Fruit fly (Drosophila melanogaster) whole organism, embryonic: ENCODE measurements around the gene brat.

Experiments
- Abd-B ChIP-seq: fragments of 200-800 bp; sonication (Bioruptor generic); optimal IDR thresholded peaks from 2 replicates; lab custom pipeline; 2018; ENCODE audit warnings: missing biosample characterization, mild to moderate bottlenecking, missing genetic modification characterization, moderate library complexity
- Aef1 ChIP-seq: fragments of 200-800 bp; sonication (Bioruptor generic); IDR thresholded peaks from 3 replicates; pipeline ENCODE4 v1.3.6; 2022; ENCODE audit warnings: missing biosample characterization, missing genetic modification characterization
- Bgb ChIP-seq: fragments of 200-800 bp; sonication (Bioruptor generic); IDR thresholded peaks from 2 replicates; pipeline ENCODE4 v1.3.6; 2022; ENCODE audit warnings: missing biosample characterization, missing genetic modification characterization; ENCODE audit not compliant: partially characterized antibody
- CG11398 ChIP-seq: fragments of 200-800 bp; sonication (Bioruptor generic); optimal IDR thresholded peaks from 2 replicates; lab custom pipeline; 2016; ENCODE audit warnings: missing biosample characterization, missing genetic modification characterization
- CG12744 ChIP-seq: fragments of 200-800 bp; sonication (Bioruptor generic); optimal IDR thresholded peaks from 2 replicates; lab custom pipeline; 2016; ENCODE audit warnings: missing biosample characterization, missing genetic modification characterization
- CG13424 ChIP-seq: fragments of 200-800 bp; sonication (Bioruptor generic); optimal IDR thresholded peaks from 2 replicates; lab custom pipeline; 2019; ENCODE audit warnings: missing biosample characterization, mild to moderate bottlenecking, missing genetic modification characterization, moderate library complexity
- CG13624 ChIP-seq: fragments of 200-800 bp; sonication (Bioruptor generic); optimal IDR thresholded peaks from 2 replicates; lab custom pipeline; 2016; ENCODE audit warnings: missing biosample characterization, missing genetic modification characterization
- CG13894 ChIP-seq: fragments of 200-800 bp; sonication (Bioruptor generic); optimal IDR thresholded peaks from 3 replicates; lab custom pipeline; 2018; ENCODE audit warnings: missing biosample characterization, mild to moderate bottlenecking, missing genetic modification characterization, moderate library complexity
- CG15073 ChIP-seq: fragments of 200-800 bp; sonication (Bioruptor generic); optimal IDR thresholded peaks from 2 replicates; lab custom pipeline; 2016; ENCODE audit warnings: missing biosample characterization, missing genetic modification characterization
- CG15601 ChIP-seq: fragments of 200-800 bp; sonication (Bioruptor generic); optimal IDR thresholded peaks from 3 replicates; lab custom pipeline; 2019; ENCODE audit warnings: missing biosample characterization, mild to moderate bottlenecking, missing genetic modification characterization, moderate library complexity
- CG1603 ChIP-seq: fragments of 200-800 bp; sonication (Bioruptor generic); optimal IDR thresholded peaks from 2 replicates; lab custom pipeline; 2019; ENCODE audit warnings: missing biosample characterization, mild to moderate bottlenecking, missing genetic modification characterization, moderate library complexity
- CG1647 ChIP-seq: fragments of 200-800 bp; sonication (Bioruptor generic); optimal IDR thresholded peaks from 3 replicates; lab custom pipeline; 2016; ENCODE audit warnings: missing biosample characterization, missing genetic modification characterization
- CG16815 ChIP-seq: fragments of 200-800 bp; sonication (Bioruptor generic); optimal IDR thresholded peaks from 3 replicates; lab custom pipeline; 2017; ENCODE audit warnings: missing biosample characterization, mild to moderate bottlenecking, missing genetic modification characterization
- CG16863 ChIP-seq: fragments of 200-800 bp; sonication (Bioruptor generic); optimal IDR thresholded peaks from 3 replicates; lab custom pipeline; 2016; ENCODE audit warnings: missing biosample characterization, missing genetic modification characterization
- CG18599 ChIP-seq: fragments of 200-800 bp; sonication (Bioruptor generic); optimal IDR thresholded peaks from 3 replicates; lab custom pipeline; 2017; ENCODE audit warnings: missing biosample characterization, missing genetic modification characterization, mild to moderate bottlenecking, moderate library complexity, missing genetic modification reagents
- CG2129 ChIP-seq: fragments of 200-800 bp; sonication (Bioruptor generic); IDR thresholded peaks from 2 replicates; pipeline ENCODE4 v1.3.6; 2022; ENCODE audit warnings: missing biosample characterization, missing genetic modification characterization; ENCODE audit not compliant: partially characterized antibody
- CG2199 ChIP-seq: fragments of 200-800 bp; sonication (Bioruptor generic); IDR thresholded peaks from 3 replicates; pipeline ENCODE4 v1.3.6; 2022; ENCODE audit warnings: missing biosample characterization, missing genetic modification characterization
- CG30403 ChIP-seq: fragments of 200-800 bp; sonication (Bioruptor generic); optimal IDR thresholded peaks from 3 replicates; lab custom pipeline; 2016; ENCODE audit warnings: missing biosample characterization, missing genetic modification characterization
- CG30431 ChIP-seq: fragments of 200-800 bp; sonication (Bioruptor generic); optimal IDR thresholded peaks from 2 replicates; lab custom pipeline; 2017; ENCODE audit warnings: missing biosample characterization, missing genetic modification characterization
- CG3838 ChIP-seq: fragments of 200-800 bp; sonication (Bioruptor generic); optimal IDR thresholded peaks from 3 replicates; lab custom pipeline; 2016; ENCODE audit warnings: missing biosample characterization, missing genetic modification characterization
- CG6683 ChIP-seq: fragments of 200-800 bp; sonication (Bioruptor generic); optimal IDR thresholded peaks from 2 replicates; lab custom pipeline; 2017; ENCODE audit warnings: missing biosample characterization, mild to moderate bottlenecking, missing genetic modification characterization, missing genetic modification reagents
- CG7556 ChIP-seq: fragments of 200-800 bp; sonication (Bioruptor generic); optimal IDR thresholded peaks from 2 replicates; lab custom pipeline; 2017; ENCODE audit warnings: missing biosample characterization, mild to moderate bottlenecking, missing genetic modification characterization
- CG8944 ChIP-seq: fragments of 200-800 bp; sonication (Bioruptor generic); optimal IDR thresholded peaks from 3 replicates; lab custom pipeline; 2016; ENCODE audit warnings: missing biosample characterization, missing genetic modification characterization
- CG9932 ChIP-seq: fragments of 200-800 bp; sonication (Bioruptor generic); IDR thresholded peaks from 2 replicates; pipeline ENCODE4 v1.3.6; 2022; ENCODE audit warnings: missing biosample characterization, missing genetic modification characterization
- Dad ChIP-seq: fragments of 200-800 bp; sonication (Bioruptor generic); optimal IDR thresholded peaks from 3 replicates; lab custom pipeline; 2016; ENCODE audit warnings: missing biosample characterization, missing genetic modification characterization
- Dip2 ChIP-seq: fragments of 200-800 bp; sonication (Bioruptor generic); IDR thresholded peaks from 2 replicates; pipeline ENCODE4 v1.3.6; 2022; ENCODE audit warnings: missing biosample characterization, missing genetic modification characterization
- Gug ChIP-seq: fragments of 200-800 bp; sonication (Bioruptor generic); IDR thresholded peaks from 4 replicates; pipeline ENCODE4 v1.3.6; 2022; ENCODE audit warnings: missing biosample characterization, missing genetic modification characterization
- NK7.1 ChIP-seq: fragments of 200-800 bp; sonication (Bioruptor generic); optimal IDR thresholded peaks from 3 replicates; lab custom pipeline; 2016; ENCODE audit warnings: missing biosample characterization, missing genetic modification characterization
- Nf-YB ChIP-seq: fragments of 200-800 bp; sonication (Bioruptor generic); optimal IDR thresholded peaks from 3 replicates; lab custom pipeline; 2019; ENCODE audit warnings: missing biosample characterization, mild to moderate bottlenecking, missing genetic modification characterization, moderate library complexity
- Sin3A ChIP-seq: fragments of >200 bp; optimal IDR thresholded peaks from 2 replicates; lab custom pipeline; 2018
- Spps ChIP-seq: fragments of 200-800 bp; sonication (Bioruptor generic); optimal IDR thresholded peaks from 2 replicates; lab custom pipeline; 2018; ENCODE audit warnings: missing biosample characterization, mild to moderate bottlenecking, missing genetic modification characterization
- dysf ChIP-seq: fragments of 200-800 bp; sonication (Bioruptor generic); IDR thresholded peaks from 3 replicates; pipeline ENCODE4 v1.3.6; 2022; ENCODE audit warnings: missing biosample characterization, missing genetic modification characterization
- eve ChIP-seq, 2 experiments: fragments of >200 bp; optimal IDR thresholded peaks; 2 replicates each; lab custom pipeline; 2017; ENCODE audit warnings: missing biosample characterization in 2 of 2, missing genetic modification characterization in 2 of 2
- ewg ChIP-seq: fragments of 200-800 bp; sonication (Bioruptor generic); optimal IDR thresholded peaks from 3 replicates; lab custom pipeline; 2017; ENCODE audit warnings: mild to moderate bottlenecking, missing biosample characterization, missing genetic modification reagents, missing genetic modification characterization
- fd3F ChIP-seq: fragments of 200-800 bp; sonication (Bioruptor generic); optimal IDR thresholded peaks from 2 replicates; lab custom pipeline; 2018; ENCODE audit warnings: missing biosample characterization, mild to moderate bottlenecking, missing genetic modification characterization, moderate library complexity
- grn ChIP-seq: fragments of 200-800 bp; sonication (Bioruptor generic); optimal IDR thresholded peaks from 3 replicates; lab custom pipeline; 2017; ENCODE audit warnings: missing biosample characterization, missing genetic modification characterization
- ham ChIP-seq: fragments of 200-800 bp; sonication (Bioruptor generic); IDR thresholded peaks from 2 replicates; pipeline ENCODE4 v1.3.6; 2022; ENCODE audit warnings: missing biosample characterization, missing genetic modification characterization
- kah ChIP-seq: fragments of 200-800 bp; sonication (Bioruptor generic); optimal IDR thresholded peaks from 2 replicates; lab custom pipeline; 2018; ENCODE audit warnings: missing biosample characterization, mild to moderate bottlenecking, missing genetic modification characterization
- kay ChIP-seq: fragments of 200-800 bp; sonication (Bioruptor generic); optimal IDR thresholded peaks from 2 replicates; lab custom pipeline; 2016; ENCODE audit warnings: missing biosample characterization, missing genetic modification characterization
- ken ChIP-seq: fragments of 200-800 bp; sonication (Bioruptor generic); IDR thresholded peaks from 3 replicates; pipeline ENCODE4 v1.3.6; 2022; ENCODE audit warnings: missing biosample characterization, missing genetic modification characterization
- nau ChIP-seq: fragments of 200-800 bp; sonication (Bioruptor generic); optimal IDR thresholded peaks from 3 replicates; lab custom pipeline; 2017; ENCODE audit warnings: missing biosample characterization, mild to moderate bottlenecking, missing genetic modification characterization, missing genetic modification reagents
- p53 ChIP-seq: fragments of 200-800 bp; sonication (Bioruptor generic); optimal IDR thresholded peaks from 2 replicates; lab custom pipeline; 2016; ENCODE audit warnings: missing biosample characterization, missing genetic modification characterization
- prd ChIP-seq, 3 experiments: fragments of >200 bp in 2 of 3; fragments of 200-800 bp in 1 of 3; sonication (Bioruptor generic) in 1 of 3; optimal IDR thresholded peaks in 2 of 3; IDR thresholded peaks in 1 of 3; 2 replicates in 2 of 3; 3 replicates in 1 of 3; pipeline versions ENCODE4 v1.3.6 to Lab custom; 2017 to 2022; ENCODE audit warnings: missing biosample characterization in 1 of 3, missing genetic modification characterization in 1 of 3
- so ChIP-seq: fragments of 200-800 bp; sonication (Bioruptor generic); IDR thresholded peaks from 3 replicates; pipeline ENCODE4 v1.3.6; 2022; ENCODE audit warnings: missing biosample characterization, missing genetic modification characterization
- sqz ChIP-seq: fragments of 200-800 bp; sonication (Bioruptor generic); optimal IDR thresholded peaks from 3 replicates; lab custom pipeline; 2018; ENCODE audit warnings: missing biosample characterization, mild to moderate bottlenecking, missing genetic modification characterization
- sr ChIP-seq: fragments of 200-800 bp; sonication (Bioruptor generic); IDR thresholded peaks from 3 replicates; pipeline ENCODE4 v1.3.6; 2022; ENCODE audit warnings: missing biosample characterization, missing genetic modification characterization
- stwl ChIP-seq: fragments of 200-800 bp; sonication (Bioruptor generic); optimal IDR thresholded peaks from 3 replicates; lab custom pipeline; 2018; ENCODE audit warnings: missing biosample characterization, mild to moderate bottlenecking, missing genetic modification characterization, moderate library complexity
- twi ChIP-seq: fragments of 200-800 bp; optimal IDR thresholded peaks from 2 replicates; lab custom pipeline; 2019; ENCODE audit warnings: missing biosample characterization, mild to moderate bottlenecking, missing genetic modification characterization, moderate library complexity
- yki ChIP-seq: fragments of >200 bp; optimal IDR thresholded peaks from 3 replicates; lab custom pipeline; 2018

brat gene

dm6 chr2L:19133465-19134365 is at the start of gene brat (continued):
- no peak for TF ChIP-seq Dip2
- TF ChIP-seq eve (GFP tag; optimal IDR thresholded peaks at IDR 0.05; lab: Kevin White, UChicago) = no peak
- no peak for TF ChIP-seq CG2199 (GFP tag; lab: Robert Waterston, UW)
- TF ChIP-seq CG16815 = no peak
- TF ChIP-seq CG1647 (GFP tag; lab: Kevin White, UChicago) = peak; percentile 8
- no peak for TF ChIP-seq prd (optimal IDR thresholded peaks at IDR 0.05; lab: Kevin White, UChicago)
- peak; percentile 62; the same call in 2 of the 3 replicates for TF ChIP-seq prd (GFP tag; IDR thresholded peaks at IDR 0.05; lab: Robert Waterston, UW)
- TF ChIP-seq CG12744 (GFP tag; lab: Kevin White, UChicago) = no peak
- TF ChIP-seq Dad (GFP tag; lab: Kevin White, UChicago) = peak; percentile 37
- TF ChIP-seq Sin3A (lab: Kevin White, UChicago) = peak; percentile 83
- peak; percentile 21; the same call in 1 of the 4 replicates for TF ChIP-seq Gug (GFP tag; lab: Robert Waterston, UW)
- peak; percentile 3 for TF ChIP-seq ewg (GFP tag; lab: Kevin White, UChicago)
- no peak for TF ChIP-seq kah (GFP tag; lab: Kevin White, UChicago)
- TF ChIP-seq Nf-YB = peak; percentile 8
- peak; percentile 13 for TF ChIP-seq CG11398 (GFP tag; lab: Kevin White, UChicago)
- no peak for TF ChIP-seq yki (lab: Kevin White, UChicago)
- peak; percentile 78 for TF ChIP-seq CG16863 (GFP tag; lab: Kevin White, UChicago)
- peak; percentile 77 for TF ChIP-seq CG9932 (GFP tag; lab: Robert Waterston, UW)
- no peak for TF ChIP-seq ken
- peak; percentile 1 for TF ChIP-seq CG7556 (GFP tag; lab: Kevin White, UChicago)
- no peak for TF ChIP-seq Spps (tag; lab: Kevin White, UChicago)
- TF ChIP-seq Aef1 (GFP tag; lab: Robert Waterston, UW) = no peak
- TF ChIP-seq CG18599 (GFP tag; lab: Kevin White, UChicago) = peak; percentile 49
- TF ChIP-seq CG15073 (GFP tag; lab: Kevin White, UChicago) = no peak
- peak; percentile 28 for TF ChIP-seq sqz (GFP tag; lab: Kevin White, UChicago)
- TF ChIP-seq p53 (GFP tag; lab: Kevin White, UChicago) = peak; percentile 59
- TF ChIP-seq grn (GFP tag; lab: Kevin White, UChicago) = no peak
- TF ChIP-seq CG13424 = peak; percentile 64
- peak; percentile 51 for TF ChIP-seq Abd-B (GFP tag; lab: Kevin White, UChicago)
- peak; percentile 91 for TF ChIP-seq CG2129 (GFP tag; lab: Robert Waterston, UW)
- peak; percentile 8 for TF ChIP-seq fd3F (GFP tag; lab: Kevin White, UChicago)
- TF ChIP-seq twi = peak; percentile 46
- no peak for TF ChIP-seq kay
- no peak for TF ChIP-seq CG6683 (GFP tag; lab: Kevin White, UChicago)
- peak; percentile 70 for TF ChIP-seq CG30403 (GFP tag; lab: Kevin White, UChicago)
- no peak for TF ChIP-seq ham (GFP tag; lab: Robert Waterston, UW)
- peak; percentile 47 for TF ChIP-seq CG13624 (GFP tag; lab: Kevin White, UChicago)
- no peak for TF ChIP-seq CG3838 (GFP tag; lab: Kevin White, UChicago)
- TF ChIP-seq sr (GFP tag; lab: Robert Waterston, UW) = no peak
- TF ChIP-seq CG1603 = peak; percentile 57
- no peak for TF ChIP-seq CG30431
- TF ChIP-seq CG8944 (GFP tag; lab: Kevin White, UChicago) = peak; percentile 55
- TF ChIP-seq NK7.1 (GFP tag; lab: Kevin White, UChicago) = peak; percentile 8
- TF ChIP-seq Bgb (GFP tag; lab: Robert Waterston, UW) = peak; percentile 85
- no peak for TF ChIP-seq nau (GFP tag; lab: Kevin White, UChicago)
- TF ChIP-seq CG15601 (tag; lab: Kevin White, UChicago) = peak; percentile 14
- TF ChIP-seq CG13894 (tag; lab: Kevin White, UChicago) = peak; percentile 31
- TF ChIP-seq so = no peak
- TF ChIP-seq dysf (GFP tag; lab: Robert Waterston, UW) = peak; percentile 56; the same call in 1 of the 3 replicates
- peak; percentile 80 for TF ChIP-seq stwl (tag; lab: Kevin White, UChicago)
